Worm (Caenorhabditis elegans): ENCODE data around the gene rpoa-1.

rpoa-1 gene

DNA sequence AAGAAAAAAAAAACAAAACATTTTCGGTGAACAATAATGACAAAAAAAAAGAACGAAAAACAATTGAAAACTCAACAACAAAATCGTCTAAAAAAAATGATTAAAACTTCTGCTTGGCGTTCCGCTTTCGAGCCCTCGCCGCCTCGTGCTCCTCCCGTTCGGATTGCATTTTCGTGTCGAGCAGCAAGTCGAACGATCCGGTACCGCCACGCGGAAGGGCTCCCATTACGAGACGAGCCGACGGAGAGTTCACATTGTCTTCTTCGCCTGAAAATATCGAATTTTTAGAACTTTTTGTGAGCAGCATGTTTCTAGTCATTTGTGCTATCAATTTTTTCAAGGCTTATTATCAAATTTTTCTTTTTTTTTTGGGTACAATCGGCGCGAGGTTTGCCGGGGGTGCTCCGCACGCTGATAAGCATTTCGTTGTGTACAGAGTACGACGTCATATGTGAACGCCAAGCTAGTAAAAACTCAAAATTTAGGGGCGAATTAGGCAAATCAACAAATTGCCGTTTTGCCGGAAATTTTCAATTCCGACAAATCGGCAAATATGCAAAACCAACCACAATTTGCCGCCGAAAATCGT is 23.8 kb downstream of the rpoa-1 start (continued):
- TF ChIP-seq mes-2 (tag; optimal IDR thresholded peaks at IDR 0.05; ENCODE audit: poor library complexity, severe bottlenecking) (no peak), mep-1 (tag; optimal IDR thresholded peaks at IDR 0.05) (no peak), nhr-48 (tag; optimal IDR thresholded peaks at IDR 0.05) (peak; percentile 23), nhr-102 (tag; optimal IDR thresholded peaks at IDR 0.05) (no peak), ceh-28 (tag; optimal IDR thresholded peaks at IDR 0.05) (no peak), dmd-6 (GFP tag; IDR thresholded peaks at IDR 0.05) (peak; percentile 71), unc-39 (tag; optimal IDR thresholded peaks at IDR 0.05) (no peak), mdt-29 (GFP tag; IDR thresholded peaks at IDR 0.05) (no peak), fos-1 (tag; optimal IDR thresholded peaks at IDR 0.05) (no peak), gei-8 (GFP tag; optimal IDR thresholded peaks at IDR 0.05) (no peak), nhr-11 (tag; optimal IDR thresholded peaks at IDR 0.05) (no peak), pqm-1 (tag; optimal IDR thresholded peaks at IDR 0.05) (peak; percentile 84), duxl-1 (tag; optimal IDR thresholded peaks at IDR 0.05; ENCODE audit: poor library complexity) (no peak), fkh-10 (GFP tag; optimal IDR thresholded peaks at IDR 0.05) (no peak), Y75B8A.6 (GFP tag; IDR thresholded peaks at IDR 0.05) (no peak), lin-15B (tag; optimal IDR thresholded peaks at IDR 0.05) (no peak), nhr-28 (tag; optimal IDR thresholded peaks at IDR 0.05) (peak; percentile 75), tra-1 (GFP tag; IDR thresholded peaks at IDR 0.05) (no peak), lin-1 (GFP tag; IDR thresholded peaks at IDR 0.05) (no peak), nhr-42 (GFP tag; IDR thresholded peaks at IDR 0.05) (no peak), dmd-9 (GFP tag; IDR thresholded peaks at IDR 0.05) (no peak), F10B5.3 (tag; optimal IDR thresholded peaks at IDR 0.05) (no peak), unc-62 (GFP tag; optimal IDR thresholded peaks at IDR 0.05 in 1 of 2) (no peak), unc-62 (tag; optimal IDR thresholded peaks at IDR 0.05) (no peak), spr-1 (tag; optimal IDR thresholded peaks at IDR 0.05) (no peak), F26F4.8 (GFP tag; conservative IDR thresholded peaks at IDR 0.05) (no peak), dmd-8 (GFP tag; IDR thresholded peaks at IDR 0.05) (no peak), F49E8.2 (tag; optimal IDR thresholded peaks at IDR 0.05; ENCODE audit: borderline replicate concordance) (no peak), F37D6.2 (tag; optimal IDR thresholded peaks at IDR 0.05) (no peak), lin-29 (GFP tag; IDR thresholded peaks at IDR 0.05) (no peak), aly-2 (tag; optimal IDR thresholded peaks at IDR 0.05) (no peak), zfp-2 (tag; optimal IDR thresholded peaks at IDR 0.05) (no peak), dpl-1 (GFP tag; optimal IDR thresholded peaks at IDR 0.05) (no peak), php-3 (GFP tag; IDR thresholded peaks at IDR 0.05) (no peak), mxl-2 (GFP tag; conservative IDR thresholded peaks at IDR 0.05) (no peak), nhr-25 (tag; optimal IDR thresholded peaks at IDR 0.05; ENCODE audit: borderline replicate concordance, insufficient read depth) (no peak), egl-43 (GFP tag; IDR thresholded peaks at IDR 0.05) (no peak; the same call in 1 of the 2 replicates), arid-1 (GFP tag; conservative IDR thresholded peaks at IDR 0.05) (no peak), zag-1 (tag; optimal IDR thresholded peaks at IDR 0.05) (no peak), nhr-6 (tag; optimal IDR thresholded peaks at IDR 0.05) (no peak)

DNA sequence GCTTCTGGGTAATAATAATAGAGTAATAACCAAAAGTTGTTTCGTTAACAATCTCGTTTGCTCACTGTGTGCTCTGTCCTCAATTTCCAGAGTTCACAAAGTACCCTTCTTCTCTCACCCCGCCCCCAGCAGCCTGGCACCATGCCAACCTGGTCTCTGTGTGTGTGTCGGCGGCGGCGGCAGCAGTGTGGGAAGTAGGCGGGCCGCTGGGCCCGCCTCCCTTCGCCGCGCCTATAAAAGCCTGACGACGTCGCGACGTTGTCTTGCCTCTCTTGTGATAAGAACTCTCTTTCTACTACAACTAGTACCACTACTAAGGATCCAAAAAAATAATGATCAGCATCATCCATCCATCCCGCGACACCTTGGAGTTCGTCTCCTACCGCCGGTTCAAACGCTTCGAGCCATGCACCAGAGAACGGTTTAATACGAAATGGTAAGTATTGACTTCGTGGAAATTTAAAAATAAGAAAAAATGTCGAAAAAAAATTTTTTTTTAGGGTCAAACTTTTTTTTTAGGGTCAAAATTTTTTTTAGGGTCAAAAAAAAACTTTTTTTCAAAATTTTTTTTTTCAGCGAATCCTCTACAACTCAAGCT is 25.7 kb downstream of the rpoa-1 start, which contains the start of gene C31C9.7:
Gene C31C9.7 (plus strand): TSS at position 261 of the 598 bp plus-strand sequence.
- peak; percentile 73 for TF ChIP-seq dmd-6 (GFP tag; IDR thresholded peaks at IDR 0.05)
- peak; percentile 9 for TF ChIP-seq nhr-28 (tag; optimal IDR thresholded peaks at IDR 0.05)
- no peak for TF ChIP-seq lin-13 (GFP tag; optimal IDR thresholded peaks at IDR 0.05)
- TF ChIP-seq nhr-111 (GFP tag; optimal IDR thresholded peaks at IDR 0.05): no peak
- no peak for TF ChIP-seq fos-1 (tag; optimal IDR thresholded peaks at IDR 0.05)
- TF ChIP-seq sdz-12 (GFP tag; optimal IDR thresholded peaks at IDR 0.05): no peak
- TF ChIP-seq madf-9 (GFP tag; conservative IDR thresholded peaks at IDR 0.05): no peak
- TF ChIP-seq nhr-25 (tag; optimal IDR thresholded peaks at IDR 0.05; ENCODE audit: borderline replicate concordance, insufficient read depth): no peak
- peak; percentile 81 for TF ChIP-seq nhr-48 (tag; optimal IDR thresholded peaks at IDR 0.05)
- no peak for TF ChIP-seq lin-39 (tag; optimal IDR thresholded peaks at IDR 0.05)
- TF ChIP-seq lin-38 (GFP tag; IDR thresholded peaks at IDR 0.05): no peak; the same call in 1 of the 2 replicates
- TF ChIP-seq ama-1 (optimal IDR thresholded peaks at IDR 0.05): peak; percentile 80
- TF ChIP-seq pqm-1 (tag; optimal IDR thresholded peaks at IDR 0.05): no peak
- peak; percentile 77 for TF ChIP-seq hlh-11 (tag; optimal IDR thresholded peaks at IDR 0.05)
- TF ChIP-seq hif-1 (tag; optimal IDR thresholded peaks at IDR 0.05): no peak
- no peak for TF ChIP-seq F49E8.2 (tag; optimal IDR thresholded peaks at IDR 0.05; ENCODE audit: borderline replicate concordance)
- peak; percentile 28; the same call in 1 of the 2 replicates for TF ChIP-seq egl-43 (GFP tag; IDR thresholded peaks at IDR 0.05)
- TF ChIP-seq jun-1 (tag; optimal IDR thresholded peaks at IDR 0.05): no peak
